Worm (Caenorhabditis elegans) whole organism, L3 larva: ENCODE measurements around the gene gln-5.

Experiments
- aly-2 ChIP-seq: fragments of 150-350 bp; optimal IDR thresholded peaks from 2 replicates; lab custom pipeline; 2014; ENCODE audit warnings: missing biosample characterization, missing genetic modification characterization
- ama-1 ChIP-seq: fragments of 150-350 bp; optimal IDR thresholded peaks from 2 replicates; lab custom pipeline; 2018
- ceh-82 ChIP-seq: fragments of 150-350 bp; optimal IDR thresholded peaks from 2 replicates; lab custom pipeline; 2014; ENCODE audit warnings: missing biosample characterization, missing genetic modification characterization
- elt-2 ChIP-seq: sonication (generic microtip); optimal IDR thresholded peaks from 2 replicates; lab custom pipeline; 2016; ENCODE audit warnings: missing genetic modification reagents, mild to moderate bottlenecking, missing genetic modification characterization, missing compliant biosample characterization
- fkh-10 ChIP-seq: sonication (generic microtip); optimal IDR thresholded peaks from 2 replicates; lab custom pipeline; 2017; ENCODE audit warnings: missing biosample characterization, missing genetic modification reagents, missing genetic modification characterization
- mdl-1 ChIP-seq: fragments of 150-350 bp; optimal IDR thresholded peaks from 2 replicates; lab custom pipeline; 2014; ENCODE audit warnings: missing biosample characterization, missing genetic modification characterization
- nhr-237 ChIP-seq: fragments of 150-350 bp; optimal IDR thresholded peaks from 2 replicates; lab custom pipeline; 2014; ENCODE audit warnings: missing biosample characterization, missing genetic modification characterization
- nhr-43 ChIP-seq: sonication (generic microtip); optimal IDR thresholded peaks from 2 replicates; lab custom pipeline; 2016; ENCODE audit warnings: mild to moderate bottlenecking, missing genetic modification characterization, missing compliant biosample characterization; ENCODE audit not compliant: poor library complexity, severe bottlenecking
- pha-4 ChIP-seq: fragments of 150-350 bp; optimal IDR thresholded peaks from 2 replicates; lab custom pipeline; 2014; ENCODE audit warnings: missing biosample characterization, missing genetic modification reagents, missing genetic modification characterization
- skn-1 ChIP-seq: fragments of 150-350 bp; optimal IDR thresholded peaks from 2 replicates; lab custom pipeline; 2014; ENCODE audit warnings: missing biosample characterization, missing genetic modification characterization
- snpc-4 ChIP-seq: fragments of 150-350 bp; optimal IDR thresholded peaks from 2 replicates; lab custom pipeline; 2014; ENCODE audit warnings: missing biosample characterization, missing genetic modification characterization
- unc-39 ChIP-seq: sonication (generic microtip); optimal IDR thresholded peaks from 4 replicates; lab custom pipeline; 2017; ENCODE audit warnings: missing biosample characterization, missing genetic modification characterization
- zag-1 ChIP-seq: fragments of 150-350 bp; optimal IDR thresholded peaks from 2 replicates; lab custom pipeline; 2014; ENCODE audit warnings: missing biosample characterization, missing genetic modification characterization

DNA sequence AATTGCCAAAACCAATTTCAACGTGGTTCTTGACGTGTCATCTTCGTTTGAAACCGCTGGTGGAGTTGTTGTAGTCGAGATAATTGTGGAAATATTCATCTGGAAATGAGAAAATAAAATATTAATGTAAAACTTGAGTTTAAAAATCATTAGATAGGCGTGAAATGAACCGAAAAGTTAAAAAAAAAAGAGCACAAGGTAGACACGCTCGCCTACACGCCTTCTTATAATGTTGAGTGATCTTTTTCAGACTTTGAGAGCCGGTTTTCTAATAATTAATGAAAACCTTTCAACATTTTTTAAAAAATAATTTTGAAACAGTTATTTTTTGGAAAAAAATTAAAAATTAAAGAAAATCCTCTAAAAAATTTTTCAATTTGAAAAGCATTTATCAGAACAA is 42.5 kb downstream of the gln-5 start, which contains the start of gene npr-32:
- TF ChIP-seq snpc-4 (tag; lab: Kevin White, UChicago) (no peak), skn-1 (tag; lab: Kevin White, UChicago) (no peak), elt-2 (tag; lab: Kevin White, UChicago) (no peak), zag-1 (tag; lab: Kevin White, UChicago) (no peak), nhr-237 (tag; lab: Kevin White, UChicago) (no peak), unc-39 (no peak), ama-1 (lab: Kevin White, UChicago) (no peak), nhr-43 (no peak), ceh-82 (no peak), aly-2 (tag; lab: Kevin White, UChicago) (no peak), pha-4 (tag; lab: Kevin White, UChicago) (no peak), fkh-10 (GFP tag; lab: Kevin White, UChicago) (no peak), mdl-1 (tag; lab: Kevin White, UChicago) (no peak)
